Worm (Caenorhabditis elegans): ENCODE data around the gene Y53F4B.12.

Gene Y53F4B.12

ce11 chrII:15014380-15014779, 4.6 kb upstream of the Y53F4B.12 start, which contains the start of gene Y53F4B.51:
Gene Y53F4B.51, minus strand, starts transcription at chrII:15014442.
- TF ChIP-seq snpc-4 (GFP tag; optimal IDR thresholded peaks at IDR 0.05), result no peak
- TF ChIP-seq snpc-4 (tag; optimal IDR thresholded peaks at IDR 0.05), result no peak
- TF ChIP-seq efl-1 (GFP tag; optimal IDR thresholded peaks at IDR 0.05), result no peak
- TF ChIP-seq mcd-1 (GFP tag; IDR thresholded peaks at IDR 0.05), result no peak
- no peak for TF ChIP-seq atf-7 (tag; optimal IDR thresholded peaks at IDR 0.05)
- TF ChIP-seq ztf-26 (tag; optimal IDR thresholded peaks at IDR 0.05), result no peak
- no peak for TF ChIP-seq Y95B8A.8 (GFP tag; IDR thresholded peaks at IDR 0.05)
- no peak for TF ChIP-seq ama-1 (optimal IDR thresholded peaks at IDR 0.05)
- no peak for TF ChIP-seq ama-1 (GFP tag; optimal IDR thresholded peaks at IDR 0.05)

- TF ChIP-seq cebp-1 (GFP tag; IDR thresholded peaks at IDR 0.05) (no peak), cebp-1 (tag; optimal IDR thresholded peaks at IDR 0.05) (no peak), Y56A3A.18 (GFP tag; IDR thresholded peaks at IDR 0.05) (no peak), lin-54 (GFP tag; optimal IDR thresholded peaks at IDR 0.05) (no peak), Y53F4B.3 (GFP tag; IDR thresholded peaks at IDR 0.05) (no peak), sptf-2 (GFP tag; optimal IDR thresholded peaks at IDR 0.05) (no peak), madf-3 (GFP tag; IDR thresholded peaks at IDR 0.05) (no peak), zfh-2 (GFP tag; conservative IDR thresholded peaks at IDR 0.05) (no peak), B0019.2 (GFP tag; conservative IDR thresholded peaks at IDR 0.05) (no peak), lir-1 (GFP tag; conservative IDR thresholded peaks at IDR 0.05) (no peak), hrde-1 (tag; optimal IDR thresholded peaks at IDR 0.05; ENCODE audit: borderline replicate concordance) (no peak), mes-4 (tag; optimal IDR thresholded peaks at IDR 0.05) (no peak), ets-4 (GFP tag; optimal IDR thresholded peaks at IDR 0.05) (no peak), ceh-79 (tag; optimal IDR thresholded peaks at IDR 0.05) (no peak), gei-17 (GFP tag; optimal IDR thresholded peaks at IDR 0.05) (no peak), mel-28 (tag; optimal IDR thresholded peaks at IDR 0.05; ENCODE audit: borderline replicate concordance) (no peak), madf-6 (GFP tag; IDR thresholded peaks at IDR 0.05) (no peak), Y53G8AR.9 (GFP tag; conservative IDR thresholded peaks at IDR 0.05) (no peak), lin-35 (GFP tag; optimal IDR thresholded peaks at IDR 0.05) (no peak), nhr-90 (tag; optimal IDR thresholded peaks at IDR 0.05) (no peak)
These were observed 3.4 kb upstream of the Y53F4B.12 start for ce11 chrII:15015669-15016068.

ce11 chrII:15025100-15025499, 6.1 kb downstream of the Y53F4B.12 start:
- peak; percentile 65 for TF ChIP-seq F33H1.4 (GFP tag; IDR thresholded peaks at IDR 0.05)
- TF ChIP-seq aptf-3 (GFP tag; IDR thresholded peaks at IDR 0.05), result no peak
- TF ChIP-seq efl-1 (GFP tag; optimal IDR thresholded peaks at IDR 0.05), result peak; percentile 73
- TF ChIP-seq lin-54 (GFP tag; optimal IDR thresholded peaks at IDR 0.05), result peak; percentile 65
- peak; percentile 45; the same call in 1 of the 2 replicates for TF ChIP-seq ceh-91 (GFP tag; IDR thresholded peaks at IDR 0.05)
- no peak for TF ChIP-seq sea-2 (GFP tag; IDR thresholded peaks at IDR 0.05)
- peak; percentile 50 for TF ChIP-seq dpl-1 (GFP tag; optimal IDR thresholded peaks at IDR 0.05)
- peak; percentile 50 for TF ChIP-seq lsl-1 (GFP tag; optimal IDR thresholded peaks at IDR 0.05)
- peak; percentile 51; the same call in 1 of the 2 replicates for TF ChIP-seq D2030.7 (GFP tag; IDR thresholded peaks at IDR 0.05)

- TF ChIP-seq hmg-20 (GFP tag; IDR thresholded peaks at IDR 0.05) (peak; percentile 92), cebp-1 (GFP tag; IDR thresholded peaks at IDR 0.05) (no peak), cebp-1 (tag; optimal IDR thresholded peaks at IDR 0.05) (peak; percentile 89), athp-1 (tag; optimal IDR thresholded peaks at IDR 0.05) (peak; percentile 94), B0336.3 (GFP tag; IDR thresholded peaks at IDR 0.05) (peak; percentile 97), attf-6 (GFP tag; IDR thresholded peaks at IDR 0.05) (peak; percentile 95), ztf-3 (GFP tag; optimal IDR thresholded peaks at IDR 0.05) (no peak), ceh-91 (GFP tag; IDR thresholded peaks at IDR 0.05) (peak; percentile 85), K11D2.4 (GFP tag; IDR thresholded peaks at IDR 0.05) (peak; percentile 90), rec-8 (tag; optimal IDR thresholded peaks at IDR 0.05) (peak; percentile 40 to 82), bed-2 (GFP tag; IDR thresholded peaks at IDR 0.05) (no peak), snpc-1.1 (tag; optimal IDR thresholded peaks at IDR 0.05; ENCODE audit: insufficient read depth) (peak; percentile 100), F55B11.4 (tag; optimal IDR thresholded peaks at IDR 0.05; ENCODE audit: borderline replicate concordance, insufficient read depth) (no peak)
These were observed 6.7 kb downstream of the Y53F4B.12 start, which contains the start of gene cmtr-1 for ce11 chrII:15025599-15026164. Gene cmtr-1, plus strand, starts transcription at chrII:15026114.
